Worm (Caenorhabditis elegans) whole organism, L4 larva: Measurements from ENCODE around the gene K06H7.8.
A peak's percentile ranks its signal among the peaks of the same experiment; 100 is the strongest.

Experiments
- F10B5.3 ChIP-seq: sonication (generic microtip); optimal IDR thresholded peaks from 2 replicates; lab custom pipeline; 2016; ENCODE audit warnings: mild to moderate bottlenecking, missing genetic modification characterization, missing compliant biosample characterization
- F37D6.2 ChIP-seq: sonication (generic microtip); optimal IDR thresholded peaks from 2 replicates; lab custom pipeline; 2016; ENCODE audit warnings: mild to moderate bottlenecking, missing genetic modification characterization, missing compliant biosample characterization
- F49E8.2 ChIP-seq: sonication (generic microtip); optimal IDR thresholded peaks from 2 replicates; lab custom pipeline; 2016; ENCODE audit warnings: missing compliant biosample characterization, mild to moderate bottlenecking, missing genetic modification characterization, borderline replicate concordance
- R02D3.7 ChIP-seq: fragments of 150-350 bp; sonication (generic microtip); optimal IDR thresholded peaks from 3 replicates; lab custom pipeline; 2014; ENCODE audit warnings: missing biosample characterization, missing genetic modification characterization
- Y105C5A.15 ChIP-seq: fragments of 200-800 bp; sonication (Bioruptor generic); IDR thresholded peaks from 2 replicates; pipeline ENCODE4 v1.3.6; 2022; ENCODE audit warnings: missing genetic modification characterization, missing compliant biosample characterization
- aha-1 ChIP-seq: fragments of 150-350 bp; peaks from one replicate; lab custom pipeline; 2014; ENCODE audit warnings: missing biosample characterization, missing genetic modification characterization
- ceh-32 ChIP-seq: sonication (generic microtip); optimal IDR thresholded peaks from 2 replicates; lab custom pipeline; 2016; ENCODE audit warnings: mild to moderate bottlenecking, missing genetic modification characterization, missing compliant biosample characterization; ENCODE audit not compliant: poor library complexity
- ceh-44 ChIP-seq: fragments of 200-800 bp; sonication (Bioruptor generic); IDR thresholded peaks from 2 replicates; pipeline ENCODE4 v1.3.6; 2022; ENCODE audit warnings: missing genetic modification reagents, missing genetic modification characterization, missing compliant biosample characterization
- ceh-82 ChIP-seq: sonication (generic microtip); optimal IDR thresholded peaks from 2 replicates; lab custom pipeline; 2017; ENCODE audit warnings: missing biosample characterization, missing genetic modification characterization
- daf-12 ChIP-seq: fragments of 150-350 bp; optimal IDR thresholded peaks from 2 replicates; lab custom pipeline; 2014; ENCODE audit warnings: missing biosample characterization, missing genetic modification reagents, missing genetic modification characterization
- dmd-8 ChIP-seq: fragments of 200-800 bp; sonication (Bioruptor generic); IDR thresholded peaks from 2 replicates; pipeline ENCODE4 v1.3.6; 2022; ENCODE audit warnings: missing genetic modification characterization, missing compliant biosample characterization
- fos-1 ChIP-seq: fragments of 150-350 bp; optimal IDR thresholded peaks from 2 replicates; lab custom pipeline; 2014; ENCODE audit warnings: missing biosample characterization, missing genetic modification characterization
- gei-8 ChIP-seq: fragments of 200-800 bp; sonication (Bioruptor generic); optimal IDR thresholded peaks from 2 replicates; lab custom pipeline; 2018; ENCODE audit warnings: mild to moderate bottlenecking, missing genetic modification characterization, missing compliant biosample characterization
- hlh-11 ChIP-seq: fragments of 200-800 bp; sonication (Bioruptor generic); optimal IDR thresholded peaks from 2 replicates; lab custom pipeline; 2018; ENCODE audit warnings: mild to moderate bottlenecking, missing genetic modification characterization, missing compliant biosample characterization
- jun-1 ChIP-seq: fragments of 150-350 bp; optimal IDR thresholded peaks from 2 replicates; lab custom pipeline; 2014; ENCODE audit warnings: missing biosample characterization, missing genetic modification reagents, missing genetic modification characterization
- lim-7 ChIP-seq: fragments of 200-800 bp; sonication (Bioruptor generic); IDR thresholded peaks from 2 replicates; pipeline ENCODE4 v1.3.6; 2022; ENCODE audit warnings: missing genetic modification characterization, missing compliant biosample characterization
- lin-13 ChIP-seq: fragments of 150-350 bp; optimal IDR thresholded peaks from 2 replicates; lab custom pipeline; 2014; ENCODE audit warnings: missing biosample characterization, missing genetic modification reagents, missing genetic modification characterization
- lin-29 ChIP-seq: fragments of 200-800 bp; sonication (Bioruptor generic); IDR thresholded peaks from 2 replicates; pipeline ENCODE4 v1.3.6; 2022; ENCODE audit warnings: missing genetic modification reagents, missing genetic modification characterization, missing compliant biosample characterization
- lin-38 ChIP-seq: fragments of 200-800 bp; sonication (Bioruptor generic); IDR thresholded peaks from 2 replicates; pipeline ENCODE4 v1.3.6; 2022; ENCODE audit warnings: missing genetic modification reagents, missing genetic modification characterization, missing compliant biosample characterization
- madf-9 ChIP-seq: fragments of 200-800 bp; sonication (Bioruptor generic); conservative IDR thresholded peaks from 2 replicates; pipeline ENCODE4 v1.3.6; 2022; ENCODE audit warnings: missing genetic modification reagents, missing genetic modification characterization, missing compliant biosample characterization
- mep-1 ChIP-seq: fragments of 150-350 bp; sonication (generic microtip); optimal IDR thresholded peaks from 3 replicates; lab custom pipeline; 2014; ENCODE audit warnings: missing biosample characterization, missing genetic modification characterization
- mxl-2 ChIP-seq: fragments of 200-800 bp; sonication (Bioruptor generic); conservative IDR thresholded peaks from 2 replicates; pipeline ENCODE4 v1.3.6; 2022; ENCODE audit warnings: missing genetic modification reagents, missing genetic modification characterization, missing compliant biosample characterization
- nhr-237 ChIP-seq: sonication (generic microtip); optimal IDR thresholded peaks from 2 replicates; lab custom pipeline; 2017; ENCODE audit warnings: missing biosample characterization, missing genetic modification characterization
- nhr-25 ChIP-seq: sonication (generic microtip); optimal IDR thresholded peaks from 2 replicates; lab custom pipeline; 2017; ENCODE audit warnings: missing genetic modification characterization, mild to moderate bottlenecking, missing compliant biosample characterization, antibody characterized with exemption, moderate library complexity, borderline replicate concordance; ENCODE audit not compliant: insufficient read depth
- nhr-41 ChIP-seq: fragments of 200-800 bp; sonication (Bioruptor generic); IDR thresholded peaks from 2 replicates; pipeline ENCODE4 v1.3.6; 2022; ENCODE audit warnings: missing genetic modification reagents, missing genetic modification characterization, missing compliant biosample characterization
- nhr-6 ChIP-seq: fragments of 150-350 bp; optimal IDR thresholded peaks from 2 replicates; lab custom pipeline; 2014; ENCODE audit warnings: missing biosample characterization, missing genetic modification characterization
- saeg-2 ChIP-seq: fragments of 200-800 bp; sonication (Bioruptor generic); IDR thresholded peaks from 2 replicates; pipeline ENCODE4 v1.3.6; 2022; ENCODE audit warnings: missing genetic modification reagents, missing genetic modification characterization, missing compliant biosample characterization
- spr-3 ChIP-seq: fragments of 200-800 bp; sonication (Bioruptor generic); optimal IDR thresholded peaks from 2 replicates; lab custom pipeline; 2018; ENCODE audit warnings: mild to moderate bottlenecking, missing genetic modification characterization, missing compliant biosample characterization
- unc-130 ChIP-seq: sonication (generic microtip); optimal IDR thresholded peaks from 2 replicates; lab custom pipeline; 2016; ENCODE audit warnings: missing genetic modification reagents, missing genetic modification characterization, missing compliant biosample characterization
- unc-62 ChIP-seq, 3 experiments: fragments of 150-350 bp in 1 of 3; sonication (generic microtip); optimal IDR thresholded peaks in 2 of 3; peaks in 1 of 3; 1 replicate in 1 of 3; 2 replicates in 2 of 3; lab custom pipeline; 2014 to 2017; ENCODE audit warnings: missing biosample characterization in 3 of 3, missing genetic modification characterization in 3 of 3, missing genetic modification reagents in 3 of 3, missing genotype in 1 of 3
- zag-1 ChIP-seq: fragments of 150-350 bp; optimal IDR thresholded peaks from 2 replicates; lab custom pipeline; 2014; ENCODE audit warnings: missing biosample characterization, missing genetic modification characterization
- zfp-3 ChIP-seq: fragments of 200-800 bp; sonication (Bioruptor generic); conservative IDR thresholded peaks from 2 replicates; pipeline ENCODE4 v1.3.6; 2022; ENCODE audit warnings: missing genetic modification reagents, missing genetic modification characterization, missing compliant biosample characterization
- zip-2 ChIP-seq: fragments of 150-350 bp; optimal IDR thresholded peaks from 2 replicates; lab custom pipeline; 2014; ENCODE audit warnings: missing biosample characterization, missing genetic modification characterization

The K06H7.8 gene

DNA sequence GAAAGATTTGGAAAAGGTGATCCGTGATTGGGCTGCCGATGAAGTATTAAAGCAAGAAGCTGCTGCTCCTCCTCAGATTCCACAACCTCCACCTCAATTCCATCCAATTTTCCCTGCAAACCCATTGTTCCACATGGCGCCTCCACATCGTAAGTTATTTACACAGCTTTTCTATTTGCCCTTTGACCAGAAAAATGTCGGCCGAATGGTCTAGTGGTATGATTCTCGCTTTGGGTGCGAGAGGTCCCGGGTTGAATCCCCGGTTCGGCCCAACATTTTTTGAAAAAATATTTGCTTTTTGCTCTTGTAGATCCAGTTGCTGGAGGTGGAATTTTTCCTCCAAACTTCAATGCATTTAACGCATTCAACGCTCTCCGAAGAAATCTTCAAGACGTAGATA, 28.8 kb downstream of the K06H7.8 start (continued):
- no peak for TF ChIP-seq hlh-11 (tag; lab: Kevin White, UChicago)
- no peak for TF ChIP-seq aha-1 (tag; lab: Kevin White, UChicago)
- TF ChIP-seq Y105C5A.15 (GFP tag; lab: Robert Waterston, UW): 0 out of 2 replicates have a peak, but pooled peaks have one; percentile 41
- TF ChIP-seq lin-13: no peak
- TF ChIP-seq madf-9: no peak
- no peak for TF ChIP-seq zip-2
- TF ChIP-seq F49E8.2 (tag; lab: Kevin White, UChicago): no peak
- TF ChIP-seq R02D3.7 (tag; lab: Kevin White, UChicago): no peak
- TF ChIP-seq zfp-3 (GFP tag; lab: Robert Waterston, UW): no peak
- TF ChIP-seq nhr-237 (tag; lab: Kevin White, UChicago): no peak
- no peak for TF ChIP-seq mxl-2 (GFP tag; lab: Robert Waterston, UW)

DNA sequence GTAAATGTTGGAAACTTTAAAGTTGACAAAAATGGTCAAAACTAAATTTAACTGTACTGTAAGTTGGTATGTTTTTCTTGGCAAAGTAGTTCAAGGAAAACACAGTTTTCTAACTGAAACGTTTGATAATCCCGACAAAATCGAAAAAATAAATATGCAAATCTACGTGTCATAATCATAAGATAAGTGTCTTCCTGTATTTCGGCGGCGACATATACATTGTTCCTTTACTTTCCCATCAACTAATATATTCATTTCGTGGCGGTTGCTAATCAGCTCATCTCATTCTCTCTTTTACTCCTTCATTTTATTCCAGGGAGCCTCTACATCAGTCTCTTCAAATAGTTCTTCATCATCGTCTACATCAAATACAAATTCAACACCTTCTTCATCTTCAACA, 30.2 kb downstream of the K06H7.8 start:
- TF ChIP-seq saeg-2 (GFP tag; lab: Robert Waterston, UW) (no peak), ceh-32 (tag; lab: Kevin White, UChicago) (no peak), aha-1 (tag; lab: Kevin White, UChicago) (peak; percentile 93)

DNA sequence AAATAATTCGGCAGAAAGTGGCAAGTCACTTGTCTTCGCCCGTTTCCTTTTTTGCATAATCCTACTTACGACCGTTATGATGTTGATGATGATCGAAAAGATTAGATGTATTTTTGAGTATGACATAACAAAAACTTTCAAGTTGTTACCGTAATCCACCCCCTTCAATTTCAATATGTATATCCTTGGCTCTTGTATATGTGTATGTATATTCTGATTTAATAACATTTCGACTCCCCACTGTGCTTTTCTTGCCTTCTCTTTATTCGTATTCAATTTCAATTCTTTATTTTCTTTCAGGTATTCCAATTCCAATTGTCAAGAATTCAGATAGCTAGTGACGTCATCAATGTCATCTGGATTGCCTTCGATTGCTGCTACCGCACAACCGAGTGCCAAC, 31.0 kb downstream of the K06H7.8 start, which contains the start of gene pros-1:
TSS of gene pros-1 (plus strand) at position 301 of the 400 bp plus-strand sequence.
- no peak for TF ChIP-seq dmd-8 (GFP tag; lab: Robert Waterston, UW)
- no peak for TF ChIP-seq Y105C5A.15 (GFP tag; lab: Robert Waterston, UW)
- no peak for TF ChIP-seq gei-8 (GFP tag; lab: Kevin White, UChicago)
- TF ChIP-seq F10B5.3 (tag; lab: Kevin White, UChicago): no peak
- TF ChIP-seq daf-12 (tag; lab: Kevin White, UChicago): no peak
- TF ChIP-seq lin-29 (GFP tag; lab: Robert Waterston, UW): no peak
- no peak for TF ChIP-seq nhr-237 (tag; lab: Kevin White, UChicago)
- no peak for TF ChIP-seq spr-3
- TF ChIP-seq F37D6.2 (tag; lab: Kevin White, UChicago): no peak
- no peak for TF ChIP-seq lim-7

DNA sequence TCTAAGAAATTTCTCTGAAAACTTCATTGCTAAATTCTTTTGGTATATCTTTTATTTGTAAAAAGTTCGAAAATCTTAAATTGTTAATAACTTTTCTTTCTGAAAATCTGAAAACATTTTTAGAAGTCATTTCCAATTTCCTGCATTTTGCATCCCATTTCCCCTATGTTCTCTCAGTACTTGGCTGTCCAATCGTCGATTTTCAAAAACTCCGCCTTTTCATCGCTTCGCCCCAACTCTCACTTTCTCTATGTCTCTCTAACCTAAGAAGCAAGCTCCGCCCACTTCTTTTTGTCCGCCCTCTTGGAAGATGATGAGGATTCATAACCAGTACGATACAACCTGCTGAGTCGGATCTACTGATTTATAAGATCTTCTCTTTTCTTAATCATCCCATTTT, 32.9 kb downstream of the K06H7.8 start:
- TF ChIP-seq nhr-41 (GFP tag; lab: Robert Waterston, UW): no peak
- TF ChIP-seq fos-1: no peak
- TF ChIP-seq ceh-82 (tag; lab: Kevin White, UChicago): no peak
- no peak for TF ChIP-seq saeg-2 (GFP tag; lab: Robert Waterston, UW)
- no peak for TF ChIP-seq mep-1 (tag; lab: Kevin White, UChicago)
- TF ChIP-seq dmd-8 (GFP tag; lab: Robert Waterston, UW): no peak
- TF ChIP-seq nhr-25 (tag; lab: Kevin White, UChicago): no peak
- no peak for TF ChIP-seq zag-1 (tag; lab: Kevin White, UChicago)

DNA sequence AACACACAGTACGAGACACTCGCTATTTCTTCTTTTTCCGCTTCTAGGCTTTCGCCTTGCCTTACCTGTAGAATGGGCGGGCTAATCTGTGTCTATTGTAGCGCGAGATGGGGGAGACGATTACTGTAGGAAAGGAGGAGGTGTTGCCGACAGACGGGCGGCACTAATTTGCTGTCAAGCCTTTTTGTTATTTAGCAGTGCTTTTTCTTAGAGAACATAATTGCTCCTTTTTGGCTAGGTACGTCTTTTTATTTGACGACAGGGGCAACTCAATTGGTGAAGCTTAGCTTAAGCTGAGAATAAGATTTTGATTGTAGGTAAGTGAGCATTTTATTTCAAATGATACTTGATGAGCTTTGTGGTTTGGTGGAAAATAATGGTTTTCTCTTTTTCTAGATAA, 34.4 kb downstream of the K06H7.8 start:
- TF ChIP-seq unc-62 (GFP tag; optimal IDR thresholded peaks at IDR 0.05 in 1 of 2; lab: Kevin White, UChicago) (peak in 1 of 2 experiments; percentile 95), unc-62 (tag; optimal IDR thresholded peaks at IDR 0.05; lab: Kevin White, UChicago) (no peak), ceh-44 (GFP tag; lab: Robert Waterston, UW) (no peak), saeg-2 (GFP tag; lab: Robert Waterston, UW) (no peak)

DNA sequence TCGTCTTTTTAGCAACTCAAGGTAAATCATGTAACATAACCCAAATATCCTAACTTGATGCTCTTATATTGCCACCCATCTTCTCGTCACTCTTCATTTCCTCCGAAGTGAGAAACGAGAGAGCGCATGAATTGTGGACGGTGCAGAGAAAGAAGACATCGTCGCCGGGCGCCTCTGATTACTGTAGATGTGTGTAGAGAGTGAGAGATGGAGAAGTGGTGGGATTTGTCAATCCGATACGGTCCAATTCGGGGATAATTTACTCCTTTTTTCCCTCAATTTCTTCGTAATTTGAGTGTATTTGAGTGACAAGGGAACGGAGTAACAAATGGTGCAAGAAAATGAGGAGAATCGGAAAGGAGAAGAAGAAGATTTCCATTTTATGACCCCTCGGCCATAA, 36.9 kb downstream of the K06H7.8 start:
- TF ChIP-seq jun-1 (tag; lab: Kevin White, UChicago) (no peak), hlh-11 (tag; lab: Kevin White, UChicago) (no peak), unc-130 (no peak), nhr-6 (tag; lab: Kevin White, UChicago) (no peak), lin-38 (GFP tag; lab: Robert Waterston, UW) (no peak), unc-62 (GFP tag; optimal IDR thresholded peaks at IDR 0.05 in 1 of 2; lab: Kevin White, UChicago) (peak in 1 of 2 experiments; percentile 96), unc-62 (tag; optimal IDR thresholded peaks at IDR 0.05; lab: Kevin White, UChicago) (no peak)
